Fruit fly (Drosophila melanogaster): Measurements from ENCODE around the gene Sgs8.

The Sgs8 gene

dm6 chr3L:11525765-11526164 is 16.6 kb upstream of the Sgs8 start:
- TF ChIP-seq Clk (GFP tag; optimal IDR thresholded peaks at IDR 0.05) (no peak), CG7101 (tag; optimal IDR thresholded peaks at IDR 0.05) (no peak), CG1620 (GFP tag; optimal IDR thresholded peaks at IDR 0.05) (no peak), kay (GFP tag; ENCODE audit: borderline replicate concordance) (peak; percentile 61), cnc (optimal IDR thresholded peaks at IDR 0.05) (no peak), tj (GFP tag; optimal IDR thresholded peaks at IDR 0.05) (peak; percentile 20), Hr96 (GFP tag; optimal IDR thresholded peaks at IDR 0.05) (no peak), ovo (GFP tag; optimal IDR thresholded peaks at IDR 0.05) (peak; percentile 12), pad (GFP tag; optimal IDR thresholded peaks at IDR 0.05) (no peak)

dm6 chr3L:11523286-11523685 is 14.1 kb upstream of the Sgs8 start:
- TF ChIP-seq bab1 (GFP tag; optimal IDR thresholded peaks at IDR 0.05) (peak; percentile 40), Crg-1 (GFP tag; optimal IDR thresholded peaks at IDR 0.05) (peak; percentile 8), kay (GFP tag; ENCODE audit: borderline replicate concordance) (no peak), CG1620 (GFP tag; optimal IDR thresholded peaks at IDR 0.05) (no peak)

- TF ChIP-seq Clk (GFP tag; optimal IDR thresholded peaks at IDR 0.05), result no peak
- TF ChIP-seq CG7101 (tag; optimal IDR thresholded peaks at IDR 0.05), result no peak
- TF ChIP-seq CG1620 (GFP tag; optimal IDR thresholded peaks at IDR 0.05), result no peak
- TF ChIP-seq CG33017 (tag; optimal IDR thresholded peaks at IDR 0.05), result no peak
- peak; percentile 35 for TF ChIP-seq tj (GFP tag; optimal IDR thresholded peaks at IDR 0.05)
- TF ChIP-seq cnc (optimal IDR thresholded peaks at IDR 0.05), result no peak
- TF ChIP-seq CG12768 (GFP tag; optimal IDR thresholded peaks at IDR 0.05), result no peak
- TF ChIP-seq toe (GFP tag; optimal IDR thresholded peaks at IDR 0.05), result no peak
- no peak for TF ChIP-seq CG14711 (tag; optimal IDR thresholded peaks at IDR 0.05)
- no peak for TF ChIP-seq Mnt (GFP tag; optimal IDR thresholded peaks at IDR 0.05)
- TF ChIP-seq CG5204 (GFP tag; optimal IDR thresholded peaks at IDR 0.05), result no peak
- no peak for TF ChIP-seq CG7045 (GFP tag; optimal IDR thresholded peaks at IDR 0.05)
- no peak for TF ChIP-seq CG11617 (GFP tag; optimal IDR thresholded peaks at IDR 0.05)
- peak; percentile 82 for TF ChIP-seq kay (GFP tag; ENCODE audit: borderline replicate concordance)
- TF ChIP-seq ovo (GFP tag; optimal IDR thresholded peaks at IDR 0.05), result no peak
Observed at dm6 chr3L:11522613-11523012, 13.4 kb upstream of the Sgs8 start, which contains the start of the genes CG11714 and Fuca. TSS of gene CG11714 (minus strand) at chr3L:11522713. TSS of gene Fuca (minus strand) at chr3L:11522713.

- no peak for TF ChIP-seq tj (GFP tag; optimal IDR thresholded peaks at IDR 0.05)
- TF ChIP-seq toe (GFP tag; optimal IDR thresholded peaks at IDR 0.05), result no peak
- no peak for TF ChIP-seq Mnt (GFP tag; optimal IDR thresholded peaks at IDR 0.05)
- TF ChIP-seq CG14711 (tag; optimal IDR thresholded peaks at IDR 0.05), result no peak
- no peak for TF ChIP-seq pad (GFP tag; optimal IDR thresholded peaks at IDR 0.05)
- no peak for TF ChIP-seq bab1 (GFP tag; optimal IDR thresholded peaks at IDR 0.05)
- TF ChIP-seq cic (GFP tag; optimal IDR thresholded peaks at IDR 0.05), result no peak
- TF ChIP-seq ovo (GFP tag; optimal IDR thresholded peaks at IDR 0.05), result no peak
- no peak for TF ChIP-seq CG1620 (GFP tag; optimal IDR thresholded peaks at IDR 0.05)
- no peak for TF ChIP-seq kay (GFP tag; ENCODE audit: borderline replicate concordance)
- TF ChIP-seq Hr96 (GFP tag; optimal IDR thresholded peaks at IDR 0.05), result no peak
Observed at dm6 chr3L:11516229-11516628, 7.0 kb upstream of the Sgs8 start.

- no peak for TF ChIP-seq CG14711 (tag; optimal IDR thresholded peaks at IDR 0.05)
- TF ChIP-seq cic (GFP tag; optimal IDR thresholded peaks at IDR 0.05), result no peak
- TF ChIP-seq CG5204 (GFP tag; optimal IDR thresholded peaks at IDR 0.05), result no peak
- TF ChIP-seq cnc (optimal IDR thresholded peaks at IDR 0.05), result no peak
- no peak for TF ChIP-seq Crg-1 (GFP tag; optimal IDR thresholded peaks at IDR 0.05)
- TF ChIP-seq pad (GFP tag; optimal IDR thresholded peaks at IDR 0.05), result no peak
- no peak for TF ChIP-seq Hr96 (GFP tag; optimal IDR thresholded peaks at IDR 0.05)
- TF ChIP-seq toe (GFP tag; optimal IDR thresholded peaks at IDR 0.05), result no peak
- no peak for TF ChIP-seq CG33017 (tag; optimal IDR thresholded peaks at IDR 0.05)
- TF ChIP-seq CG7101 (tag; optimal IDR thresholded peaks at IDR 0.05), result no peak
- TF ChIP-seq Clk (GFP tag; optimal IDR thresholded peaks at IDR 0.05), result no peak
- no peak for TF ChIP-seq kay (GFP tag; ENCODE audit: borderline replicate concordance)
- no peak for TF ChIP-seq bab1 (GFP tag; optimal IDR thresholded peaks at IDR 0.05)
- TF ChIP-seq tj (GFP tag; optimal IDR thresholded peaks at IDR 0.05), result no peak
- TF ChIP-seq ovo (GFP tag; optimal IDR thresholded peaks at IDR 0.05), result no peak
- no peak for TF ChIP-seq CG1620 (GFP tag; optimal IDR thresholded peaks at IDR 0.05)
- TF ChIP-seq Mnt (GFP tag; optimal IDR thresholded peaks at IDR 0.05), result no peak
- no peak for TF ChIP-seq CG12768 (GFP tag; optimal IDR thresholded peaks at IDR 0.05)
- no peak for TF ChIP-seq CG11617 (GFP tag; optimal IDR thresholded peaks at IDR 0.05)
- no peak for TF ChIP-seq CG7045 (GFP tag; optimal IDR thresholded peaks at IDR 0.05)
Observed at dm6 chr3L:11515349-11516079, 6.3 kb upstream of the Sgs8 start.

dm6 chr3L:11513405-11513804 is 4.2 kb upstream of the Sgs8 start, which contains the start of gene CG7512:
TSS of gene CG7512 (plus strand) at chr3L:11513705.
- TF ChIP-seq CG5204 (GFP tag; optimal IDR thresholded peaks at IDR 0.05) (no peak), tj (GFP tag; optimal IDR thresholded peaks at IDR 0.05) (no peak), CG33017 (tag; optimal IDR thresholded peaks at IDR 0.05) (no peak), Crg-1 (GFP tag; optimal IDR thresholded peaks at IDR 0.05) (no peak), kay (GFP tag; ENCODE audit: borderline replicate concordance) (no peak), CG12768 (GFP tag; optimal IDR thresholded peaks at IDR 0.05) (no peak), CG7101 (tag; optimal IDR thresholded peaks at IDR 0.05) (no peak), Mnt (GFP tag; optimal IDR thresholded peaks at IDR 0.05) (no peak), bab1 (GFP tag; optimal IDR thresholded peaks at IDR 0.05) (no peak), Clk (GFP tag; optimal IDR thresholded peaks at IDR 0.05) (no peak), ovo (GFP tag; optimal IDR thresholded peaks at IDR 0.05) (no peak), CG11617 (GFP tag; optimal IDR thresholded peaks at IDR 0.05) (no peak), Hr96 (GFP tag; optimal IDR thresholded peaks at IDR 0.05) (no peak), CG1620 (GFP tag; optimal IDR thresholded peaks at IDR 0.05) (no peak), pad (GFP tag; optimal IDR thresholded peaks at IDR 0.05) (no peak), cnc (optimal IDR thresholded peaks at IDR 0.05) (no peak)
